Worm (Caenorhabditis elegans) whole organism, young adult: ENCODE measurements around the gene spd-3.

Experiments
- B0035.1 ChIP-seq: sonication (generic microtip); optimal IDR thresholded peaks from 2 replicates; lab custom pipeline; 2016; ENCODE audit warnings: missing genetic modification characterization, mild to moderate bottlenecking, missing compliant biosample characterization, missing genotype, missing genetic modification reagents
- B0336.3 ChIP-seq: fragments of 200-800 bp; sonication (Bioruptor generic); IDR thresholded peaks from 2 replicates; pipeline ENCODE4 v1.3.6; 2022; ENCODE audit warnings: missing genetic modification characterization, missing compliant biosample characterization
- C06A6.2 ChIP-seq: fragments of 200-800 bp; sonication (Bioruptor generic); conservative IDR thresholded peaks from 2 replicates; pipeline ENCODE4 v1.3.6; 2022; ENCODE audit warnings: missing genetic modification characterization, missing compliant biosample characterization
- F23B12.7 ChIP-seq: sonication (generic microtip); optimal IDR thresholded peaks from 2 replicates; lab custom pipeline; 2017; ENCODE audit warnings: missing genetic modification characterization, mild to moderate bottlenecking, missing compliant biosample characterization, antibody characterized with exemption, moderate library complexity; ENCODE audit not compliant: insufficient read depth
- F33H1.4 ChIP-seq: fragments of 200-800 bp; sonication (Bioruptor generic); IDR thresholded peaks from 2 replicates; pipeline ENCODE4 v1.3.6; 2022; ENCODE audit warnings: missing genetic modification reagents, missing genetic modification characterization, missing compliant biosample characterization
- F37B4.10 ChIP-seq: fragments of 200-800 bp; sonication (Bioruptor generic); IDR thresholded peaks from 2 replicates; pipeline ENCODE4 v1.3.6; 2022; ENCODE audit warnings: missing genetic modification characterization, missing compliant biosample characterization
- F52B5.7 ChIP-seq: sonication (generic microtip); optimal IDR thresholded peaks from 2 replicates; lab custom pipeline; 2016; ENCODE audit warnings: mild to moderate bottlenecking, missing genetic modification characterization, missing compliant biosample characterization
- K11D2.4 ChIP-seq: fragments of 200-800 bp; sonication (Bioruptor generic); IDR thresholded peaks from 2 replicates; pipeline ENCODE4 v1.3.6; 2022; ENCODE audit warnings: missing genetic modification reagents, missing genetic modification characterization, missing compliant biosample characterization
- K12H6.12 ChIP-seq: fragments of 200-800 bp; sonication (Bioruptor generic); optimal IDR thresholded peaks from 2 replicates; lab custom pipeline; 2018; ENCODE audit warnings: mild to moderate bottlenecking, missing genetic modification characterization, missing compliant biosample characterization
- Y53G8AR.9 ChIP-seq: fragments of 200-800 bp; sonication (Bioruptor generic); conservative IDR thresholded peaks from 2 replicates; pipeline ENCODE4 v1.3.6; 2022; ENCODE audit warnings: missing genetic modification reagents, missing genetic modification characterization, missing compliant biosample characterization
- ZK185.1 ChIP-seq: sonication (generic microtip); optimal IDR thresholded peaks from 2 replicates; lab custom pipeline; 2016; ENCODE audit warnings: mild to moderate bottlenecking, missing genetic modification characterization, missing compliant biosample characterization; ENCODE audit not compliant: poor library complexity, severe bottlenecking
- atf-7 ChIP-seq: sonication (generic microtip); optimal IDR thresholded peaks from 2 replicates; lab custom pipeline; 2017; ENCODE audit warnings: mild to moderate bottlenecking, missing genetic modification characterization, missing compliant biosample characterization
- ceh-40 ChIP-seq: fragments of 200-800 bp; sonication (Bioruptor generic); IDR thresholded peaks from 2 replicates; pipeline ENCODE4 v1.3.6; 2022; ENCODE audit warnings: missing genetic modification characterization, missing compliant biosample characterization
- chd-7 ChIP-seq: sonication (generic microtip); optimal IDR thresholded peaks from 2 replicates; lab custom pipeline; 2016; ENCODE audit warnings: mild to moderate bottlenecking, missing genetic modification characterization, moderate library complexity, missing compliant biosample characterization
- efl-1 ChIP-seq: fragments of 150-350 bp; optimal IDR thresholded peaks from 2 replicates; lab custom pipeline; 2014; ENCODE audit warnings: missing biosample characterization, missing genetic modification reagents, missing genetic modification characterization
- ekl-4 ChIP-seq: fragments of 200-800 bp; sonication (Bioruptor generic); IDR thresholded peaks from 2 replicates; pipeline ENCODE4 v1.3.6; 2022; ENCODE audit warnings: missing genetic modification reagents, missing genetic modification characterization, missing compliant biosample characterization
- ets-4 ChIP-seq: fragments of 200-800 bp; sonication (Bioruptor generic); optimal IDR thresholded peaks from 2 replicates; lab custom pipeline; 2018; ENCODE audit warnings: mild to moderate bottlenecking, missing genetic modification characterization, missing compliant biosample characterization
- gei-17 ChIP-seq: fragments of 200-800 bp; sonication (Bioruptor generic); optimal IDR thresholded peaks from 2 replicates; lab custom pipeline; 2018; ENCODE audit warnings: mild to moderate bottlenecking, missing genetic modification characterization, missing compliant biosample characterization
- hlh-12 ChIP-seq: sonication (generic microtip); optimal IDR thresholded peaks from 2 replicates; lab custom pipeline; 2016; ENCODE audit warnings: missing genetic modification characterization, missing compliant biosample characterization
- hrde-1 ChIP-seq: sonication (generic microtip); optimal IDR thresholded peaks from 2 replicates; lab custom pipeline; 2016; ENCODE audit warnings: missing genetic modification characterization, mild to moderate bottlenecking, missing compliant biosample characterization, moderate library complexity, missing genotype, missing genetic modification reagents, borderline replicate concordance
- let-526 ChIP-seq: fragments of 200-800 bp; sonication (Bioruptor generic); IDR thresholded peaks from 2 replicates; pipeline ENCODE4 v1.3.6; 2022; ENCODE audit warnings: missing genetic modification reagents, missing genetic modification characterization, missing compliant biosample characterization
- lin-26 ChIP-seq: fragments of 200-800 bp; sonication (Bioruptor generic); IDR thresholded peaks from 2 replicates; pipeline ENCODE4 v1.3.6; 2022; ENCODE audit warnings: missing genetic modification reagents, missing genetic modification characterization, missing compliant biosample characterization
- lin-40 ChIP-seq: sonication (generic microtip); optimal IDR thresholded peaks from 2 replicates; lab custom pipeline; 2016; ENCODE audit warnings: missing genetic modification characterization, mild to moderate bottlenecking, missing compliant biosample characterization, missing genotype, missing genetic modification reagents
- lir-1 ChIP-seq: fragments of 200-800 bp; sonication (Bioruptor generic); conservative IDR thresholded peaks from 2 replicates; pipeline ENCODE4 v1.3.6; 2022; ENCODE audit warnings: missing genetic modification reagents, missing genetic modification characterization, missing compliant biosample characterization
- lsy-27 ChIP-seq: sonication (generic microtip); optimal IDR thresholded peaks from 2 replicates; lab custom pipeline; 2017; ENCODE audit warnings: missing genetic modification characterization, mild to moderate bottlenecking, missing compliant biosample characterization, antibody characterized with exemption, missing genotype, borderline replicate concordance; ENCODE audit not compliant: insufficient read depth
- madf-10 ChIP-seq: sonication (generic microtip); optimal IDR thresholded peaks from 2 replicates; lab custom pipeline; 2016; ENCODE audit warnings: mild to moderate bottlenecking, missing genetic modification characterization, missing compliant biosample characterization
- madf-6 ChIP-seq: fragments of 200-800 bp; sonication (Bioruptor generic); IDR thresholded peaks from 2 replicates; pipeline ENCODE4 v1.3.6; 2022; ENCODE audit warnings: missing genetic modification reagents, missing genetic modification characterization, missing compliant biosample characterization
- nfya-2 ChIP-seq: fragments of 200-800 bp; sonication (Bioruptor generic); IDR thresholded peaks from 2 replicates; pipeline ENCODE4 v1.3.6; 2022; ENCODE audit warnings: missing genetic modification reagents, missing genetic modification characterization, missing compliant biosample characterization
- nhr-120 ChIP-seq: fragments of 200-800 bp; sonication (Bioruptor generic); IDR thresholded peaks from 2 replicates; pipeline ENCODE4 v1.3.6; 2022; ENCODE audit warnings: missing genetic modification characterization, missing compliant biosample characterization
- nhr-90 ChIP-seq: sonication (generic microtip); optimal IDR thresholded peaks from 2 replicates; lab custom pipeline; 2016; ENCODE audit warnings: missing genotype, mild to moderate bottlenecking, missing genetic modification characterization, missing compliant biosample characterization
- pha-4 ChIP-seq: fragments of 150-350 bp; sonication (generic microtip); optimal IDR thresholded peaks from 2 replicates; lab custom pipeline; 2014; ENCODE audit warnings: missing biosample characterization, missing genetic modification reagents, missing genetic modification characterization
- rec-8 ChIP-seq, 2 experiments: sonication (generic microtip); optimal IDR thresholded peaks; 2 replicates each; lab custom pipeline; 2016; ENCODE audit warnings: mild to moderate bottlenecking in 2 of 2, missing genetic modification characterization in 2 of 2, missing genetic modification reagents in 2 of 2, missing genotype in 2 of 2, missing biosample characterization in 1 of 2, missing compliant biosample characterization in 1 of 2, moderate library complexity in 1 of 2
- rpc-1 ChIP-seq, 2 experiments: fragments of 150-350 bp in 1 of 2; sonication (generic microtip) in 1 of 2; optimal IDR thresholded peaks; 2 replicates each; lab custom pipeline; 2014 to 2018; ENCODE audit warnings: missing biosample characterization in 1 of 2, missing genetic modification characterization in 1 of 2, missing genetic modification reagents in 1 of 2, missing genotype in 1 of 2
- somi-1 ChIP-seq: fragments of 200-800 bp; sonication (Bioruptor generic); optimal IDR thresholded peaks from 2 replicates; lab custom pipeline; 2018; ENCODE audit warnings: mild to moderate bottlenecking, missing genetic modification characterization, missing compliant biosample characterization
- unc-130 ChIP-seq: sonication (generic microtip); optimal IDR thresholded peaks from 2 replicates; lab custom pipeline; 2016; ENCODE audit warnings: missing genetic modification reagents, missing genetic modification characterization, missing compliant biosample characterization
- unc-62 ChIP-seq: fragments of 150-350 bp; optimal IDR thresholded peaks from 2 replicates; lab custom pipeline; 2014; ENCODE audit warnings: missing biosample characterization, missing genetic modification reagents, missing genetic modification characterization
- ztf-18 ChIP-seq: sonication (generic microtip); optimal IDR thresholded peaks from 2 replicates; lab custom pipeline; 2016; ENCODE audit warnings: missing genotype, mild to moderate bottlenecking, missing genetic modification characterization, missing compliant biosample characterization
- ztf-26 ChIP-seq: sonication (generic microtip); optimal IDR thresholded peaks from 2 replicates; lab custom pipeline; 2017; ENCODE audit warnings: missing genetic modification characterization, missing compliant biosample characterization
- ztf-6 ChIP-seq: fragments of 200-800 bp; sonication (Bioruptor generic); IDR thresholded peaks from 2 replicates; pipeline ENCODE4 v1.3.6; 2022; ENCODE audit warnings: missing genetic modification reagents, missing genetic modification characterization, missing compliant biosample characterization

spd-3 gene

DNA sequence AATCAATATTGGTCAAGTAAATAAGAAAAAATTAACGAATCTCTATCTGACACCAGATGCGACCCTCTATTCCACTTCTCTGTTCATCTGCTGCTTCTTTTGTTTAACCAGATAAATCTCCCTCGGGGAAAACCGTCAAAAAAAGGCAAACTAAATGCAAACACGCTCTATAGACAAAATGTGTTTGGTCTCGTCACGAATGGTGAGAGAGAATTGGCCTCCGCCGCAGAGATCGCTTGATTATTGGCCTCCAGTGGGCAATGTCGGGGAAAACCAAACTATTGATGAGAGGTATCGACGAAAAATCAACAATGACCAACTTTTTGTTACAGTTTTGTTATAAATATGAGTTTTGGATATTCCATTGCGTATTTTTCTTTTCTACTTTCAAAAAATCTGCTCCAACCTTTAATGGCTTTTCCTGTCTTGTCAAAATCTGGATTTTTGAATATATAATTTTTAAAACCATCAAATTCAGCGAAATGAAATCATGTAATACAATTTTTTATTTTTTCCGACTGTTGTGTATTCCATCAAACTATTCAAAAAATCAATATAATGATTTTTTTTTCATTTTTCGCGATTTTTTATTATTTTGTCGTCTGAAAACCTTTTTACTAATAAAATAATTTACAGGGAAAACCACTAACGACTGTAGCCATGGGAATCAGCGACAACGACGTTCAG lies 28.1 kb downstream of the spd-3 start, which contains the start of the genes C17H12.2 and vha-8 (continued):
- TF ChIP-seq unc-130 (no peak), ceh-40 (GFP tag; lab: Robert Waterston, UW) (no peak), pha-4 (peak; percentile 67), madf-6 (peak; percentile 47), lin-40 (tag; lab: Kevin White, UChicago) (peak; percentile 88), B0336.3 (GFP tag; lab: Robert Waterston, UW) (peak; percentile 67), K12H6.12 (peak; percentile 83), ztf-18 (tag; lab: Kevin White, UChicago) (peak; percentile 39), gei-17 (GFP tag; lab: Kevin White, UChicago) (peak; percentile 9), lsy-27 (no peak), B0035.1 (tag; lab: Kevin White, UChicago) (no peak), F52B5.7 (tag; lab: Kevin White, UChicago) (no peak), C06A6.2 (GFP tag; lab: Robert Waterston, UW) (0 out of 2 replicates have a peak, but pooled peaks have one; percentile 28), let-526 (GFP tag; lab: Robert Waterston, UW) (0 out of 2 replicates have a peak, but pooled peaks have one; percentile 46), ZK185.1 (tag; lab: Kevin White, UChicago) (peak; percentile 65), rec-8 (tag; optimal IDR thresholded peaks at IDR 0.05; lab: Kevin White, UChicago) (no peak), ztf-26 (tag; lab: Kevin White, UChicago) (peak; percentile 59), hlh-12 (tag; lab: Kevin White, UChicago) (no peak), chd-7 (tag; lab: Kevin White, UChicago) (peak; percentile 46), madf-10 (tag; lab: Kevin White, UChicago) (peak; percentile 76), F33H1.4 (GFP tag; lab: Robert Waterston, UW) (peak; percentile 90), nfya-2 (GFP tag; lab: Robert Waterston, UW) (no peak), nhr-120 (no peak), ekl-4 (GFP tag; lab: Robert Waterston, UW) (peak; percentile 82), Y53G8AR.9 (peak; percentile 80; the same call in 1 of the 2 replicates), ztf-6 (GFP tag; lab: Robert Waterston, UW) (peak; percentile 66; the same call in 1 of the 2 replicates), rpc-1 (optimal IDR thresholded peaks at IDR 0.05; lab: Kevin White, UChicago) (no peak), rpc-1 (tag; optimal IDR thresholded peaks at IDR 0.05; lab: Kevin White, UChicago) (no peak), hrde-1 (no peak), atf-7 (tag; lab: Kevin White, UChicago) (peak; percentile 26), lin-26 (GFP tag; lab: Robert Waterston, UW) (peak; percentile 75; the same call in 1 of the 2 replicates), K11D2.4 (peak; percentile 76; the same call in 1 of the 2 replicates), F37B4.10 (no peak), F23B12.7 (tag; lab: Kevin White, UChicago) (peak; percentile 85), somi-1 (peak; percentile 73), nhr-90 (tag; lab: Kevin White, UChicago) (peak; percentile 40), efl-1 (GFP tag; lab: Kevin White, UChicago) (peak; percentile 41), lir-1 (GFP tag; lab: Robert Waterston, UW) (no peak), ets-4 (GFP tag; lab: Kevin White, UChicago) (peak; percentile 9), unc-62 (peak; percentile 34)
- TF ChIP-seq, all 124 proteins: peak for 54
